Worm (Caenorhabditis elegans): ENCODE results near the gene rab-7.

The rab-7 gene

ce11 chrII:11979449-11980095 lies 12.8 kb upstream of the rab-7 start, which contains the start of the genes ash-2 and Y17G7B.20:
Gene ash-2 (plus strand): TSS chrII:11979838.
Gene Y17G7B.20 (minus strand): TSS chrII:11979844.
- no peak for TF ChIP-seq ztf-11 (tag; optimal IDR thresholded peaks at IDR 0.05)
- TF ChIP-seq nhr-12 (tag; optimal IDR thresholded peaks at IDR 0.05): no peak
- no peak for TF ChIP-seq ZK546.5 (tag; optimal IDR thresholded peaks at IDR 0.05)
- TF ChIP-seq nhr-11 (tag; optimal IDR thresholded peaks at IDR 0.05): no peak
- TF ChIP-seq lsy-12 (tag; optimal IDR thresholded peaks at IDR 0.05): no peak
- no peak for TF ChIP-seq egl-27 (tag; optimal IDR thresholded peaks at IDR 0.05)
- TF ChIP-seq nhr-237 (tag; optimal IDR thresholded peaks at IDR 0.05): no peak
- TF ChIP-seq tbx-2 (tag; optimal IDR thresholded peaks at IDR 0.05): no peak
- TF ChIP-seq pqm-1 (tag; optimal IDR thresholded peaks at IDR 0.05): no peak
- peak; percentile 21 for TF ChIP-seq lin-15B (tag; optimal IDR thresholded peaks at IDR 0.05)
- TF ChIP-seq nfya-1 (tag; optimal IDR thresholded peaks at IDR 0.05; ENCODE audit: insufficient read depth): no peak
- TF ChIP-seq mdl-1 (tag; optimal IDR thresholded peaks at IDR 0.05): no peak
- TF ChIP-seq eor-1 (tag; optimal IDR thresholded peaks at IDR 0.05): no peak
- TF ChIP-seq jun-1 (tag; optimal IDR thresholded peaks at IDR 0.05): no peak
- no peak for TF ChIP-seq fkh-10 (GFP tag; optimal IDR thresholded peaks at IDR 0.05)
- peak; percentile 4 for TF ChIP-seq snpc-4 (tag; optimal IDR thresholded peaks at IDR 0.05)
- TF ChIP-seq zag-1 (tag; optimal IDR thresholded peaks at IDR 0.05): no peak
- no peak for TF ChIP-seq nhr-76 (tag; optimal IDR thresholded peaks at IDR 0.05)
- no peak for TF ChIP-seq fkh-2 (tag; optimal IDR thresholded peaks at IDR 0.05)
- no peak for TF ChIP-seq unc-62 (GFP tag; optimal IDR thresholded peaks at IDR 0.05)
- TF ChIP-seq ama-1 (optimal IDR thresholded peaks at IDR 0.05): peak; percentile 38
- TF ChIP-seq nhr-67 (tag; optimal IDR thresholded peaks at IDR 0.05): no peak
- TF ChIP-seq daf-12 (tag; optimal IDR thresholded peaks at IDR 0.05): no peak
- TF ChIP-seq skn-1 (tag; optimal IDR thresholded peaks at IDR 0.05): no peak
- TF ChIP-seq elt-1 (tag; optimal IDR thresholded peaks at IDR 0.05): no peak
- no peak for TF ChIP-seq nhr-77 (tag; optimal IDR thresholded peaks at IDR 0.05)
- TF ChIP-seq elt-2 (tag; optimal IDR thresholded peaks at IDR 0.05): no peak
- TF ChIP-seq elt-3 (tag; optimal IDR thresholded peaks at IDR 0.05): no peak
- peak; percentile 3 for TF ChIP-seq nhr-25 (tag; optimal IDR thresholded peaks at IDR 0.05)
- peak; percentile 18 for TF ChIP-seq pha-4 (tag; optimal IDR thresholded peaks at IDR 0.05)
- TF ChIP-seq ceh-16 (tag; optimal IDR thresholded peaks at IDR 0.05): no peak
- TF ChIP-seq nhr-23 (tag; optimal IDR thresholded peaks at IDR 0.05): no peak
- TF ChIP-seq unc-39 (tag; optimal IDR thresholded peaks at IDR 0.05): no peak
- peak; percentile 31 for TF ChIP-seq hmg-11 (tag; optimal IDR thresholded peaks at IDR 0.05)
- no peak for TF ChIP-seq mml-1 (tag; optimal IDR thresholded peaks at IDR 0.05)
- no peak for TF ChIP-seq nhr-28 (tag; optimal IDR thresholded peaks at IDR 0.05)
- peak; percentile 33 for TF ChIP-seq lin-39 (tag; optimal IDR thresholded peaks at IDR 0.05)
- no peak for TF ChIP-seq R02D3.7 (tag; optimal IDR thresholded peaks at IDR 0.05)

- TF ChIP-seq nhr-76 (tag; optimal IDR thresholded peaks at IDR 0.05) (no peak), egl-5 (tag; optimal IDR thresholded peaks at IDR 0.05) (no peak), lin-15B (tag; optimal IDR thresholded peaks at IDR 0.05) (no peak), R02D3.7 (tag; optimal IDR thresholded peaks at IDR 0.05) (no peak), ceh-9 (tag; optimal IDR thresholded peaks at IDR 0.05) (no peak), mml-1 (tag; optimal IDR thresholded peaks at IDR 0.05) (no peak), nhr-67 (tag; optimal IDR thresholded peaks at IDR 0.05) (no peak), nhr-25 (tag; optimal IDR thresholded peaks at IDR 0.05) (no peak)
Observed at ce11 chrII:11978920-11979319, 12.2 kb upstream of the rab-7 start.

- TF ChIP-seq ztf-4 (tag; optimal IDR thresholded peaks at IDR 0.05) (no peak), pha-4 (tag; optimal IDR thresholded peaks at IDR 0.05) (no peak), daf-12 (tag; optimal IDR thresholded peaks at IDR 0.05) (no peak), eor-1 (tag; optimal IDR thresholded peaks at IDR 0.05) (no peak), nhr-76 (tag; optimal IDR thresholded peaks at IDR 0.05) (no peak), fkh-10 (GFP tag; optimal IDR thresholded peaks at IDR 0.05) (no peak), jun-1 (tag; optimal IDR thresholded peaks at IDR 0.05) (no peak), ceh-82 (tag; optimal IDR thresholded peaks at IDR 0.05) (no peak), nhr-25 (tag; optimal IDR thresholded peaks at IDR 0.05) (no peak), lsy-12 (tag; optimal IDR thresholded peaks at IDR 0.05) (no peak), ceh-16 (tag; optimal IDR thresholded peaks at IDR 0.05) (no peak), fkh-2 (tag; optimal IDR thresholded peaks at IDR 0.05) (no peak), nhr-43 (tag; optimal IDR thresholded peaks at IDR 0.05; ENCODE audit: poor library complexity, severe bottlenecking) (no peak), sea-2 (GFP tag; optimal IDR thresholded peaks at IDR 0.05) (no peak), ama-1 (optimal IDR thresholded peaks at IDR 0.05) (no peak)
Observed at ce11 chrII:11978478-11978877, 11.7 kb upstream of the rab-7 start.
